Fruit fly (Drosophila melanogaster): ENCODE measurements around the gene djl.

- TF ChIP-seq CG11902 (GFP tag; optimal IDR thresholded peaks at IDR 0.05): no peak
- TF ChIP-seq topi (GFP tag; optimal IDR thresholded peaks at IDR 0.05): no peak
- no peak for TF ChIP-seq Sox15 (GFP tag; optimal IDR thresholded peaks at IDR 0.05)
These were observed 14.5 kb downstream of the djl start for dm6 chr3R:7075115-7075425.
